Worm (Caenorhabditis elegans): ENCODE results near the gene aly-2.

ce11 chrIV:9098942-9099341 lies 48.3 kb upstream of the aly-2 start, which contains the start of gene gldi-10:
- no peak for TF ChIP-seq nhr-76 (tag; optimal IDR thresholded peaks at IDR 0.05)
- TF ChIP-seq pqm-1 (tag; optimal IDR thresholded peaks at IDR 0.05) = no peak
- TF ChIP-seq nhr-12 (tag; optimal IDR thresholded peaks at IDR 0.05) = no peak
- TF ChIP-seq egl-27 (tag; optimal IDR thresholded peaks at IDR 0.05) = no peak
